Fruit fly (Drosophila melanogaster) whole organism: Measurements from ENCODE around the gene Gr5a.

Source experiments
- CG8478 ChIP-seq: fragments of >200 bp; optimal IDR thresholded peaks from 2 replicates; lab custom pipeline; 2018; ENCODE audit warnings: inconsistent platforms
- EcR ChIP-seq, 2 experiments: fragments of >200 bp; optimal IDR thresholded peaks; 2 replicates each; lab custom pipeline; 2017; ENCODE audit warnings: missing biosample characterization in 2 of 2, missing genetic modification characterization in 2 of 2, missing genetic modification reagents in 2 of 2
- pan ChIP-seq: fragments of >200 bp; optimal IDR thresholded peaks from 2 replicates; lab custom pipeline; 2017
- psq ChIP-seq: fragments of >200 bp; optimal IDR thresholded peaks from 2 replicates; lab custom pipeline; 2017
- usp ChIP-seq: fragments of >200 bp; optimal IDR thresholded peaks from 2 replicates; lab custom pipeline; 2017; ENCODE audit warnings: missing biosample characterization, missing genetic modification characterization, mixed read lengths

- TF ChIP-seq psq (lab: Kevin White, UChicago), result no peak
- no peak for TF ChIP-seq usp (GFP tag; lab: Kevin White, UChicago)
- TF ChIP-seq pan, result no peak
- no peak for TF ChIP-seq CG8478 (lab: Kevin White, UChicago)
- TF ChIP-seq EcR (GFP tag; optimal IDR thresholded peaks at IDR 0.05; lab: Kevin White, UChicago), result no peak
Observed at dm6 chrX:5682940-5683339, 2.5 kb downstream of the Gr5a start, which contains the start of gene CG42449.
